Fruit fly (Drosophila melanogaster): ENCODE results near the gene CG17625.

The CG17625 gene

dm6 chr3R:22686336-22686874 lies at the start of gene CG17625, which contains the start of gene Gclm:
CG17625 (plus strand) TSS chr3R:22686849.
Gclm (minus strand) TSS chr3R:22686510.
- TF ChIP-seq dsx (GFP tag; optimal IDR thresholded peaks at IDR 0.05; ENCODE audit: poor library complexity, severe bottlenecking) (peak; percentile 57), CG16779 (tag; optimal IDR thresholded peaks at IDR 0.05) (no peak), eg (GFP tag; IDR thresholded peaks at IDR 0.05) (peak; percentile 56), fkh (GFP tag; optimal IDR thresholded peaks at IDR 0.05) (peak; percentile 4), CG31627 (GFP tag; optimal IDR thresholded peaks at IDR 0.05) (peak; percentile 33), topi (GFP tag; optimal IDR thresholded peaks at IDR 0.05) (peak; percentile 45), CG9139 (GFP tag; optimal IDR thresholded peaks at IDR 0.05) (peak; percentile 35), esn (GFP tag; optimal IDR thresholded peaks at IDR 0.05) (peak; percentile 67), CG10631 (GFP tag; optimal IDR thresholded peaks at IDR 0.05) (peak; percentile 50), vri (GFP tag; optimal IDR thresholded peaks at IDR 0.05) (no peak), CG6276 (GFP tag; optimal IDR thresholded peaks at IDR 0.05) (no peak), achi (GFP tag; optimal IDR thresholded peaks at IDR 0.05) (peak; percentile 90), CG11902 (GFP tag; optimal IDR thresholded peaks at IDR 0.05) (no peak), CG6808 (GFP tag; optimal IDR thresholded peaks at IDR 0.05) (no peak), CG8319 (GFP tag; optimal IDR thresholded peaks at IDR 0.05) (no peak), Eip75B (GFP tag; optimal IDR thresholded peaks at IDR 0.05) (peak; percentile 39), acj6 (GFP tag; optimal IDR thresholded peaks at IDR 0.05) (peak; percentile 20), CG7368 (GFP tag; optimal IDR thresholded peaks at IDR 0.05) (no peak), CG1621 (tag; optimal IDR thresholded peaks at IDR 0.05) (peak; percentile 11), Eip78C (GFP tag) (no peak), Gug (GFP tag; IDR thresholded peaks at IDR 0.05) (no peak), CG3919 (GFP tag; optimal IDR thresholded peaks at IDR 0.05) (peak; percentile 51), CG3032 (tag; optimal IDR thresholded peaks at IDR 0.05) (peak; percentile 27), net (GFP tag; optimal IDR thresholded peaks at IDR 0.05) (peak; percentile 56), Sox102F (GFP tag; optimal IDR thresholded peaks at IDR 0.05) (peak; percentile 56), Sox14 (GFP tag; optimal IDR thresholded peaks at IDR 0.05) (peak; percentile 38), Hr4 (GFP tag; optimal IDR thresholded peaks at IDR 0.05) (no peak), fd85E (GFP tag; optimal IDR thresholded peaks at IDR 0.05) (no peak), lz (GFP tag; optimal IDR thresholded peaks at IDR 0.05) (peak; percentile 48), Hr38 (GFP tag; optimal IDR thresholded peaks at IDR 0.05) (no peak), spab (GFP tag; optimal IDR thresholded peaks at IDR 0.05) (no peak), CG15336 (GFP tag; IDR thresholded peaks at IDR 0.05) (no peak; the same call in 1 of the 2 replicates), pdm3 (GFP tag; optimal IDR thresholded peaks at IDR 0.05) (peak; percentile 56), CG8119 (GFP tag; IDR thresholded peaks at IDR 0.05) (peak; percentile 13; the same call in 1 of the 3 replicates), CG10669 (GFP tag; optimal IDR thresholded peaks at IDR 0.05) (no peak), Met (GFP tag; optimal IDR thresholded peaks at IDR 0.05) (no peak), CG32006 (GFP tag; optimal IDR thresholded peaks at IDR 0.05) (no peak), CG6792 (GFP tag; optimal IDR thresholded peaks at IDR 0.05) (peak; percentile 37), CG11762 (GFP tag; optimal IDR thresholded peaks at IDR 0.05; ENCODE audit: insufficient read depth) (no peak), Ets21C (GFP tag; optimal IDR thresholded peaks at IDR 0.05) (no peak), cyc (GFP tag; optimal IDR thresholded peaks at IDR 0.05) (peak; percentile 36), CG34406 (GFP tag; optimal IDR thresholded peaks at IDR 0.05) (peak; percentile 36), Lpt (GFP tag; optimal IDR thresholded peaks at IDR 0.05) (no peak), CG6163 (GFP tag; IDR thresholded peaks at IDR 0.05) (peak; percentile 47; the same call in 2 of the 3 replicates), CG6854 (GFP tag; optimal IDR thresholded peaks at IDR 0.05) (peak; percentile 73), Ets96B (tag; optimal IDR thresholded peaks at IDR 0.05) (peak; percentile 14), CG11294 (GFP tag; IDR thresholded peaks at IDR 0.05) (no peak), OdsH (GFP tag; optimal IDR thresholded peaks at IDR 0.05) (no peak), ss (GFP tag; optimal IDR thresholded peaks at IDR 0.05) (peak; percentile 42 to 56), Eip93F (GFP tag; optimal IDR thresholded peaks at IDR 0.05) (peak; percentile 42), svp (GFP tag) (peak; percentile 81), Smox (GFP tag; optimal IDR thresholded peaks at IDR 0.05) (no peak)
